Worm (Caenorhabditis elegans) whole organism, mixed stage, embryonic: ENCODE results near the gene parp-2.

Source experiments
- M03D4.4 ChIP-seq: sonication (generic microtip); optimal IDR thresholded peaks from 2 replicates; lab custom pipeline; 2017; ENCODE audit warnings: mild to moderate bottlenecking, missing genetic modification characterization, missing compliant biosample characterization
- bed-3 ChIP-seq: fragments of 200-800 bp; sonication (Bioruptor generic); optimal IDR thresholded peaks from 3 replicates; lab custom pipeline; 2018; ENCODE audit warnings: mild to moderate bottlenecking, missing genetic modification characterization, moderate library complexity, missing compliant biosample characterization
- blmp-1 ChIP-seq: fragments of 150-350 bp; optimal IDR thresholded peaks from 2 replicates; lab custom pipeline; 2014; ENCODE audit warnings: missing biosample characterization, missing genetic modification characterization
- ceh-39 ChIP-seq: fragments of 150-350 bp; optimal IDR thresholded peaks from 2 replicates; lab custom pipeline; 2014; ENCODE audit warnings: missing biosample characterization, missing genetic modification characterization
- ceh-43 ChIP-seq: fragments of 200-800 bp; sonication (Bioruptor generic); optimal IDR thresholded peaks from 2 replicates; lab custom pipeline; 2018; ENCODE audit warnings: mild to moderate bottlenecking, missing genetic modification characterization, moderate library complexity, missing compliant biosample characterization
- ceh-83 ChIP-seq: fragments of 200-800 bp; sonication (Bioruptor generic); optimal IDR thresholded peaks from 2 replicates; lab custom pipeline; 2018; ENCODE audit warnings: mild to moderate bottlenecking, missing genetic modification characterization, missing compliant biosample characterization
- drap-1 ChIP-seq: fragments of 200-800 bp; sonication (Bioruptor generic); optimal IDR thresholded peaks from 3 replicates; lab custom pipeline; 2018; ENCODE audit warnings: mild to moderate bottlenecking, missing genetic modification characterization, missing compliant biosample characterization
- elt-1 ChIP-seq: sonication (generic microtip); optimal IDR thresholded peaks from 2 replicates; lab custom pipeline; 2017; ENCODE audit warnings: missing genetic modification characterization, mild to moderate bottlenecking, missing compliant biosample characterization, antibody characterized with exemption, moderate library complexity, borderline replicate concordance; ENCODE audit not compliant: insufficient read depth
- elt-3 ChIP-seq: fragments of 150-350 bp; optimal IDR thresholded peaks from 2 replicates; lab custom pipeline; 2014; ENCODE audit warnings: missing biosample characterization, missing genetic modification characterization
- flh-1 ChIP-seq: fragments of 200-800 bp; sonication (Bioruptor generic); optimal IDR thresholded peaks from 2 replicates; lab custom pipeline; 2018; ENCODE audit warnings: mild to moderate bottlenecking, missing genetic modification characterization, moderate library complexity, missing compliant biosample characterization
- ham-2 ChIP-seq: fragments of 200-800 bp; sonication (Bioruptor generic); optimal IDR thresholded peaks from 2 replicates; lab custom pipeline; 2018; ENCODE audit warnings: mild to moderate bottlenecking, missing genetic modification characterization, missing compliant biosample characterization
- hlh-1 ChIP-seq: fragments of 150-350 bp; optimal IDR thresholded peaks from 2 replicates; lab custom pipeline; 2014; ENCODE audit warnings: missing biosample characterization, missing genetic modification reagents, missing genetic modification characterization
- lin-13 ChIP-seq: fragments of 150-350 bp; optimal IDR thresholded peaks from 2 replicates; lab custom pipeline; 2014; ENCODE audit warnings: missing biosample characterization, missing genetic modification characterization
- lin-32 ChIP-seq: fragments of 200-800 bp; sonication (Bioruptor generic); optimal IDR thresholded peaks from 2 replicates; lab custom pipeline; 2018; ENCODE audit warnings: mild to moderate bottlenecking, missing genetic modification characterization, missing compliant biosample characterization
- lsy-2 ChIP-seq: fragments of 150-350 bp; optimal IDR thresholded peaks from 2 replicates; lab custom pipeline; 2014; ENCODE audit warnings: missing biosample characterization, missing genetic modification characterization
- mep-1 ChIP-seq: fragments of 150-350 bp; optimal IDR thresholded peaks from 2 replicates; lab custom pipeline; 2017; ENCODE audit warnings: missing biosample characterization, missing genetic modification reagents, missing genetic modification characterization, inconsistent platforms
- nhr-12 ChIP-seq: fragments of 150-350 bp; optimal IDR thresholded peaks from 2 replicates; lab custom pipeline; 2014; ENCODE audit warnings: missing biosample characterization, missing genetic modification characterization
- nhr-2 ChIP-seq: fragments of 150-350 bp; optimal IDR thresholded peaks from 2 replicates; lab custom pipeline; 2014; ENCODE audit warnings: missing biosample characterization, missing genetic modification characterization
- nhr-237 ChIP-seq: fragments of 150-350 bp; optimal IDR thresholded peaks from 2 replicates; lab custom pipeline; 2014; ENCODE audit warnings: missing biosample characterization, missing genetic modification characterization
- nhr-28 ChIP-seq: fragments of 150-350 bp; optimal IDR thresholded peaks from 2 replicates; lab custom pipeline; 2014; ENCODE audit warnings: missing biosample characterization, missing genetic modification characterization
- nhr-76 ChIP-seq: sonication (generic microtip); optimal IDR thresholded peaks from 2 replicates; lab custom pipeline; 2017; ENCODE audit warnings: missing biosample characterization, missing genetic modification characterization
- pha-4 ChIP-seq: fragments of 150-350 bp; optimal IDR thresholded peaks from 2 replicates; lab custom pipeline; 2018; ENCODE audit warnings: missing biosample characterization, missing genetic modification reagents, missing genetic modification characterization
- sem-2 ChIP-seq: fragments of 200-800 bp; sonication (Bioruptor generic); optimal IDR thresholded peaks from 2 replicates; lab custom pipeline; 2018; ENCODE audit warnings: mild to moderate bottlenecking, missing genetic modification characterization, missing compliant biosample characterization
- snpc-4 ChIP-seq: fragments of 150-350 bp; optimal IDR thresholded peaks from 2 replicates; lab custom pipeline; 2014; ENCODE audit warnings: missing biosample characterization, missing genetic modification characterization
- sptf-1 ChIP-seq: sonication (generic microtip); optimal IDR thresholded peaks from 2 replicates; lab custom pipeline; 2017; ENCODE audit warnings: mild to moderate bottlenecking, missing genetic modification characterization, moderate library complexity, missing compliant biosample characterization
- tbx-8 ChIP-seq: fragments of 200-800 bp; sonication (Bioruptor generic); optimal IDR thresholded peaks from 2 replicates; lab custom pipeline; 2018; ENCODE audit warnings: mild to moderate bottlenecking, missing genetic modification characterization, moderate library complexity, missing compliant biosample characterization
- unc-120 ChIP-seq: sonication (generic microtip); optimal IDR thresholded peaks from 2 replicates; lab custom pipeline; 2017; ENCODE audit warnings: missing genetic modification characterization, missing compliant biosample characterization; ENCODE audit not compliant: poor library complexity, severe bottlenecking
- unc-39 ChIP-seq: fragments of 150-350 bp; optimal IDR thresholded peaks from 2 replicates; lab custom pipeline; 2014; ENCODE audit warnings: missing biosample characterization, missing genetic modification characterization
- unc-62 ChIP-seq: fragments of 150-350 bp; optimal IDR thresholded peaks from 2 replicates; lab custom pipeline; 2014; ENCODE audit warnings: missing biosample characterization, missing genetic modification reagents, missing genetic modification characterization
- ztf-11 ChIP-seq: fragments of 150-350 bp; optimal IDR thresholded peaks from 2 replicates; lab custom pipeline; 2014; ENCODE audit warnings: missing biosample characterization, missing genetic modification characterization

parp-2 gene

DNA sequence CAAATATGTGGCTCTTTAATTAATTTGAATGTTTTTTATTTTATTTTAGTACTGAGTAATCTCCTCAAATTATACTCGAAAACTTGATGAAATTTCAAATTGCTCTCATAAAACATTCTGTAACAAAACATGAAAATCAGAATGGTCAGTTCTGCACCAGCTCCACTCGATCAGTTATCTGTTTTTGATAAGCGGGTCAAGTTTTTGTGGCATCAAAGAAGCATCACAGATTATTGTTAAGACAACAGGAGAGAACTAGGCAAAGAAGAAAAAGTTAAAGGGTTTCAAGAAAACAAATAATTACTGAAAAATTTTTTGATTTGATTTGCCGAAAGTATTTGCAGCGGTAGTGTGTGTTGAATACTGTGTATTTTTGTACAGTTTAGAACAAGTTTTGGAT is 14.3 kb downstream of the parp-2 start:
- no peak for TF ChIP-seq lin-32 (GFP tag; lab: Kevin White, UChicago)
- no peak for TF ChIP-seq ham-2 (GFP tag; lab: Kevin White, UChicago)
- no peak for TF ChIP-seq ceh-83
- TF ChIP-seq hlh-1 (tag; lab: Kevin White, UChicago), result no peak
- no peak for TF ChIP-seq elt-3
- TF ChIP-seq nhr-2, result no peak
- no peak for TF ChIP-seq unc-120 (tag; lab: Kevin White, UChicago)
- TF ChIP-seq blmp-1 (tag; lab: Kevin White, UChicago), result no peak
- TF ChIP-seq unc-39, result no peak
- TF ChIP-seq nhr-76, result no peak
- no peak for TF ChIP-seq ceh-43 (GFP tag; lab: Kevin White, UChicago)
- no peak for TF ChIP-seq lin-13
- TF ChIP-seq ceh-39 (tag; lab: Kevin White, UChicago), result no peak
- TF ChIP-seq elt-1 (tag; lab: Kevin White, UChicago), result no peak
- TF ChIP-seq nhr-237, result no peak
- TF ChIP-seq nhr-28 (tag; lab: Kevin White, UChicago), result no peak
- no peak for TF ChIP-seq drap-1 (GFP tag; lab: Kevin White, UChicago)
- TF ChIP-seq M03D4.4, result no peak
- TF ChIP-seq unc-62 (GFP tag; lab: Kevin White, UChicago), result no peak

DNA sequence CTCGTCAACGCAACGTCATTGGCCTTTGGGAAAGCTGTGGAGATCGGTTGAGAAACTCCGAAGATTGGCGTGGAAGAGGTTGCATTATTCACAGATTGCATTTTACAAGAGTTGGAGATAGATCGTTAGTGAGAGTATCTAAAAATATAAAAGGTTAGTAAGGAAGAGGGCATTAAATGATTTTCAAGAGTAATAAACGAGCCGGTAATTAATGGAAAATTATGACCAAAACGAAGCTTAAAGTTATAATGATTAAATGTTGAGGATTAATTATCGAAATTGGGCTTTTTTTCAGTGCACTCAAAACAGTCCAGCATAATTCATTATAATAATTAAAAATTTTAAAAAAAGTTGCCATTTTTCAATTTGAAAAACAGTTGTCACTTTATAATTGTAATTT is 16.5 kb downstream of the parp-2 start, which contains the start of gene pap-2:
pap-2 (minus strand) TSS at position 101 of the 400 bp plus-strand sequence.
- TF ChIP-seq drap-1 (GFP tag; lab: Kevin White, UChicago) (no peak), ztf-11 (tag; lab: Kevin White, UChicago) (no peak), bed-3 (GFP tag; lab: Kevin White, UChicago) (no peak), unc-120 (tag; lab: Kevin White, UChicago) (no peak)

DNA sequence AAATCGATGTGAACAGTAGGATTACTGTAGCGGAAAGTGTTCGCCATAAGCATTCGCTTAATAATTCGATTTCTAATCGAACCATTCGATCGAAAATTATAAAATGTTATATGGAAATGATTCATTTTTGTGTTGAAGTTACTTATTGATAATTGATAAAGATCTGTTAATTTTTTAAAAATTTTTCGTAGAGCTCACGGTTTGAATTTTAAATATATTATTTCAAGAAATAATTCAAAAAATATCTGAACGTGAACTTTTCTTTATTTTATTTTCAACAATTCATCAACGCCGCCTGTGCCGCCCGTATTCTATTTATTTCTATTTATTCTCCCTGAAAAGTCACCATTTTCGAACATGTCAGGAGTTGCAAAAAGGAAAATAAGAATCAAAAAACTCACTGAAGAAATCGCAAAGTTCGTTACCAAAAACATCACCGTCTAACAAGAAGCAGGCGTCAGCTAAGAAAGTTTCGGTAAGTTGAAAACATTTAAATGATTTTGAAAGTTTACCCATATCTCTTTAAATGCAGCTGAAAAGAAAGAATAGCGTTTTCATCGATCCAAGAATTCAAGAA is 18.6 kb downstream of the parp-2 start, which contains the start of the genes T15H9.5 and T15H9.4:
T15H9.5 (minus strand) TSS at position 101 of the 577 bp plus-strand sequence.
T15H9.4 (plus strand) TSS at position 527 of the 577 bp plus-strand sequence.
- TF ChIP-seq nhr-28 (tag; lab: Kevin White, UChicago) (no peak), hlh-1 (tag; lab: Kevin White, UChicago) (no peak), sem-2 (GFP tag; lab: Kevin White, UChicago) (no peak), ham-2 (GFP tag; lab: Kevin White, UChicago) (no peak), nhr-76 (no peak), lin-13 (no peak), mep-1 (no peak), lsy-2 (tag; lab: Kevin White, UChicago) (no peak), drap-1 (GFP tag; lab: Kevin White, UChicago) (no peak), snpc-4 (no peak), ztf-11 (tag; lab: Kevin White, UChicago) (no peak), nhr-237 (no peak), nhr-2 (no peak)

DNA sequence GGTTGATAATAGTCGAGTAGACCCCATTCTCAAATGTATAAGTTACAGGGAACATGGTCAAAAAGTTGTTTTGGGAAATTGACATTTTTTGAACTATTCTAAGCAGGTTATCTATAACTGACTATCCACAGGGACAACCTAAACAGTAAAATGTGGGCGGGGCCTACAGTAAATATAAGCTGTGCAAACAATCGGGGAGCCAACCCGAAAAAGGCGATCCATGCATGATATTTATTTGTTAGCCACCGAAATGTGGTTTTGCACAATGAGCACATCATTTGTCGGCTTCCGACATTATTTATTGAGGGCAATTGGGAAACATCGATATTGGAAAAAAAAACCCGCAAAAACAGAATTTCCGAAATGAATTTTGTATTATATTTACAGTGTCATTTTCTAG is 21.9 kb downstream of the parp-2 start, which contains the start of gene hlh-6:
hlh-6 (minus strand) TSS at position 101 of the 400 bp plus-strand sequence.
- TF ChIP-seq unc-39 (no peak), ceh-43 (GFP tag; lab: Kevin White, UChicago) (no peak), sptf-1 (no peak), nhr-2 (no peak), hlh-1 (tag; lab: Kevin White, UChicago) (no peak), nhr-12 (no peak)

DNA sequence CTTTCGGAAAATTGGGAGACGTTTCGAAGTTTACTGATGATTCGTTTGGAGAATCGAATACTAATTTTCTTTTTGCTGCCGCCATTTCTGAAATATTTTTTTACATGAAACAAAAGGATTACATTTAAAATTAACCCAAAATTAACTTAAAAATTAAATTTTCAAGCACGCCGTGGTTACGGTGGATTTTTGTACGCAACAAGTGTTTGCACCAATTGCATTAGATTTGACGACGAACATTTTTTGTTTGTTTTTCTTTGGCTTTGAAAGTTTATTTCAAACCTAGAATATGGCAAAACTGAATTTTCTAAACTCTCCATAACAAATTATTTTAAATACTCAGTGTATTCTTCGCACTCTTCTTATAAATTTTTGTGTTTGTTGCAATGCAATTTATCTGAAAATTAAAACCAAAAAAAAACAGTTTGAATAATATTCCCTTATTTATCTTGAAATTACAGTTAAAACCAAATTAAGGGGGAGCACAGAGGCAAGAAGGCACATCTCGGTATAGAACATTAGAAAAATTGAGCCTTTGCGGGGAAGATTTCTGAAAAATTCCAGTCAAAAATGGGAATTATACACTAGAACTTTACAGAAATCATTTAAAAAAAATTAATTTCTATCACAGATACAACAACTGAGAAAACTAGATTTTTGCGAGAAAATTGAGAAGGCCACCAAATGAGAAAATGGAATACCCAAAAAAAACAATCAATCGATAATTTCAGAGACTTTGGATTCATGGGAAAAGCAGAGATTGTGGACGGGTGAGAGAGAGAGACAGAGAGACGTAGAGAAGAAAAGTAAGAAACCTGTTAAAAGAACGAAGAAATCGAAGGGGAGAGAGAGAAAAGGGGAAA is 24.4 kb downstream of the parp-2 start, which contains the start of gene hal-3:
hal-3 (minus strand) TSS at position 87 of the 863 bp plus-strand sequence.
- TF ChIP-seq blmp-1 (tag; lab: Kevin White, UChicago), result no peak
- no peak for TF ChIP-seq ham-2 (GFP tag; lab: Kevin White, UChicago)
- peak; percentile 2 for TF ChIP-seq sptf-1
- TF ChIP-seq ztf-11 (tag; lab: Kevin White, UChicago), result no peak

DNA sequence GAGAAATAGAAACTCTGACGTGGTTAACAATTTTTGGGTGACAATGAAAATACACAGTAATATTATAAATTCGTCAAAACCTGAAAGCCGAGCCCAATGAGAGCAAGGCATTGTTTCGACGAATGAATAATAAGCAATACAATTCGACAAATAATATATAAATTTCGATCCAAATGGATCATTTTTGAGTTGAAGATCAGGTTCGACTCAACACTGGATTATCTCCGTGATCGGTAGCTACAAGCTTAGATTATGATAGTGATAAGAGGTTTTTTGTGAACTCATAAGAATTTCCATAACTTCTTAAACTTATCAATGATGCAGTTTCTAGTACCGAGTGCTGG is 25.0 kb downstream of the parp-2 start:
- no peak for TF ChIP-seq pha-4 (tag; lab: Kevin White, UChicago)
- TF ChIP-seq tbx-8, result no peak
- TF ChIP-seq elt-1 (tag; lab: Kevin White, UChicago), result no peak
- TF ChIP-seq ceh-43 (GFP tag; lab: Kevin White, UChicago), result no peak
- no peak for TF ChIP-seq bed-3 (GFP tag; lab: Kevin White, UChicago)
- TF ChIP-seq flh-1, result no peak
- no peak for TF ChIP-seq drap-1 (GFP tag; lab: Kevin White, UChicago)
- no peak for TF ChIP-seq lin-32 (GFP tag; lab: Kevin White, UChicago)
- TF ChIP-seq nhr-2, result no peak
- no peak for TF ChIP-seq sem-2 (GFP tag; lab: Kevin White, UChicago)
- TF ChIP-seq unc-62 (GFP tag; lab: Kevin White, UChicago), result no peak
